Worm (Caenorhabditis elegans): ENCODE data around the gene Y55F3C.17.

The Y55F3C.17 gene

DNA sequence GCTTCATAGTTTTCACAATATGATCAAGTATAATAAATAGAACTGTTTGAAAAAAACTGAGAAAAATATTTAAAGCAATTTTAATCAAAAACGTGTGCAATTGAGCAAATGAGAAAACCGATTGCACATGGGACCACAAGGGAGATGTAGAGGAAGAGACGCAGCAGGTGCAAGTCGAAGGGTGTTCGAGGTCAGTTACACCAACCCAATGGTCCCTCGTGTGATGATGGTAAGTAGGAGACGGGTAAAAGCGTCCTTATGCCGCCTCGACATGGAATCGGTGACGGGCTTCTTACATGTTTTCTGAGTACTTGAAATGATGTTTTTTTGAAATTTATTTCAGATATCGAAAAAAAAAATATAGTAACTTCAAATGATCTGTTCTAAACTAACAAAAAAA, 29.9 kb upstream of the Y55F3C.17 start, which contains the start of gene Y55F3C.9:
Gene Y55F3C.9 (minus strand): TSS at position 101 of the 400 bp plus-strand sequence.
- TF ChIP-seq dsc-1 (tag; optimal IDR thresholded peaks at IDR 0.05): peak; percentile 61
- no peak for TF ChIP-seq efl-1 (optimal IDR thresholded peaks at IDR 0.05)
- peak in 1 of 2 experiments; percentile 24 for TF ChIP-seq efl-1 (GFP tag; optimal IDR thresholded peaks at IDR 0.05 in 1 of 2)
- no peak for TF ChIP-seq ceh-8 (GFP tag; optimal IDR thresholded peaks at IDR 0.05)
- TF ChIP-seq ztf-11 (tag; optimal IDR thresholded peaks at IDR 0.05): no peak

ce11 chrIV:719351-719750, 21.1 kb upstream of the Y55F3C.17 start, which contains the start of gene Y55F3C.10:
Gene Y55F3C.10 (minus strand): TSS chrIV:719451.
- TF ChIP-seq efl-1 (optimal IDR thresholded peaks at IDR 0.05) (no peak), efl-1 (GFP tag; optimal IDR thresholded peaks at IDR 0.05 in 1 of 2) (peak in 1 of 2 experiments; percentile 89), lin-13 (GFP tag; optimal IDR thresholded peaks at IDR 0.05) (no peak), isw-1 (GFP tag; IDR thresholded peaks at IDR 0.05) (no peak), snu-23 (GFP tag; optimal IDR thresholded peaks at IDR 0.05) (no peak), C16A3.4 (tag; optimal IDR thresholded peaks at IDR 0.05) (no peak), ets-5 (GFP tag; IDR thresholded peaks at IDR 0.05) (no peak)

ce11 chrIV:716323-716722, 18.1 kb upstream of the Y55F3C.17 start, which contains the start of gene clec-164:
Gene clec-164 (plus strand): TSS chrIV:716623.
- TF ChIP-seq ama-1 (optimal IDR thresholded peaks at IDR 0.05): no peak
- no peak for TF ChIP-seq dsc-1 (tag; optimal IDR thresholded peaks at IDR 0.05)
- TF ChIP-seq ztf-4 (tag; optimal IDR thresholded peaks at IDR 0.05): no peak
- TF ChIP-seq F16B12.6 (tag; optimal IDR thresholded peaks at IDR 0.05): no peak
- no peak for TF ChIP-seq nhr-12 (tag; optimal IDR thresholded peaks at IDR 0.05)
- no peak for TF ChIP-seq lir-3 (tag; optimal IDR thresholded peaks at IDR 0.05; ENCODE audit: poor library complexity)
- TF ChIP-seq hpl-2 (GFP tag; optimal IDR thresholded peaks at IDR 0.05): no peak
- no peak for TF ChIP-seq pax-3 (tag; optimal IDR thresholded peaks at IDR 0.05)
- no peak for TF ChIP-seq unc-86 (tag; optimal IDR thresholded peaks at IDR 0.05)
- no peak for TF ChIP-seq mab-9 (GFP tag; IDR thresholded peaks at IDR 0.05)
- no peak for TF ChIP-seq blmp-1 (tag; optimal IDR thresholded peaks at IDR 0.05)
- TF ChIP-seq C34B4.2 (tag; optimal IDR thresholded peaks at IDR 0.05): no peak
- no peak for TF ChIP-seq unc-62 (GFP tag; optimal IDR thresholded peaks at IDR 0.05)
- no peak for TF ChIP-seq skn-1 (tag; optimal IDR thresholded peaks at IDR 0.05)
- no peak for TF ChIP-seq nhr-71 (tag; optimal IDR thresholded peaks at IDR 0.05)
- TF ChIP-seq dpl-1 (GFP tag; optimal IDR thresholded peaks at IDR 0.05): no peak

DNA sequence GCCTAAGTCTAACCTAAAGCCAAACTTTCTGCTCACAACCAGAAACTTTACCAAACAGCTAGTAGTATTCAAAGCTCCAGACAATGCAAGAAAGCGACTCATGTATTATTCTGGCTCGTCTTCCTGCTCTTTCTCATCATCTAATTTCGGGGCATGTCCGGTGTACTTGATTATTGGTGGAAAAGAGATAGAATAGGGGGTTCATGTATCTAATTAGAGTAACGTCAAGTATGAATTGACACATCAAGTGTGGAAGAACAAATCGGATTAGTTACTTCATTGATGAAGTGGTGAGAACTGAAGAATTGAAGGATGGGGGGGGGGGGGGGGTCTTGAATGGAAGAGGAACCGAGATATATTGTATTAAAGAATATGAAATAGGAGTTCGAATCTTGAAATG, 17.2 kb upstream of the Y55F3C.17 start:
- no peak for TF ChIP-seq nhr-77 (tag; optimal IDR thresholded peaks at IDR 0.05)
- no peak for TF ChIP-seq ztf-4 (tag; optimal IDR thresholded peaks at IDR 0.05)
- no peak for TF ChIP-seq zag-1 (tag; optimal IDR thresholded peaks at IDR 0.05)
- no peak for TF ChIP-seq lsy-2 (tag; optimal IDR thresholded peaks at IDR 0.05)
- no peak for TF ChIP-seq jun-1 (tag; optimal IDR thresholded peaks at IDR 0.05)
- no peak for TF ChIP-seq mdl-1 (tag; optimal IDR thresholded peaks at IDR 0.05)
- TF ChIP-seq pag-3 (tag; optimal IDR thresholded peaks at IDR 0.05; ENCODE audit: borderline replicate concordance, insufficient read depth): no peak
- TF ChIP-seq sox-4 (tag; optimal IDR thresholded peaks at IDR 0.05): no peak

DNA sequence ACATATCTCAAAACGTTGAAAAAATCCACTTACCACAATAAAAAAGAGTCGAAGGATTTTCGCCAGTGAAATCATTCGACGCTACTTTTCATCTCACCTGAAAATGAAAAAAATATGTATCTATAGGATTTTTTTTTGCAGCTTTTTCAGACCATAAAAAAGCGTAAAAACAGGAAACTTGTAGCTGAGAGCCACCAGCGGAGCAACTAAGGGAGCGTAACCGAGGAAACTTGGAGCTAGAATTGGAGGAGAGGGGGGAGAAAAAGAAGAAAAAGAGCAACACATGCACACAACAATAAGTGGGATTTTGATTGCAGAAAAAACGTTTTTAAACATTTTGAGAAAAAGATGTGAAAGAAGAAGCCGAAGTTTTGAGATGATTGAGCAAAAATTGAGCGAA, 9.4 kb upstream of the Y55F3C.17 start, which contains the start of gene cutl-26:
Gene cutl-26 (minus strand): TSS at position 101 of the 400 bp plus-strand sequence.
- TF ChIP-seq hpl-2 (GFP tag; optimal IDR thresholded peaks at IDR 0.05) (no peak), ceh-90 (tag; optimal IDR thresholded peaks at IDR 0.05) (no peak), lin-13 (GFP tag; optimal IDR thresholded peaks at IDR 0.05) (no peak), efl-1 (optimal IDR thresholded peaks at IDR 0.05) (no peak), efl-1 (GFP tag; optimal IDR thresholded peaks at IDR 0.05 in 1 of 2) (peak in 1 of 2 experiments; percentile 60), mef-2 (tag; optimal IDR thresholded peaks at IDR 0.05) (no peak)
